Comparison of ENCODE assay signal across 5 worm cellular contexts in the genomic region with DNA sequence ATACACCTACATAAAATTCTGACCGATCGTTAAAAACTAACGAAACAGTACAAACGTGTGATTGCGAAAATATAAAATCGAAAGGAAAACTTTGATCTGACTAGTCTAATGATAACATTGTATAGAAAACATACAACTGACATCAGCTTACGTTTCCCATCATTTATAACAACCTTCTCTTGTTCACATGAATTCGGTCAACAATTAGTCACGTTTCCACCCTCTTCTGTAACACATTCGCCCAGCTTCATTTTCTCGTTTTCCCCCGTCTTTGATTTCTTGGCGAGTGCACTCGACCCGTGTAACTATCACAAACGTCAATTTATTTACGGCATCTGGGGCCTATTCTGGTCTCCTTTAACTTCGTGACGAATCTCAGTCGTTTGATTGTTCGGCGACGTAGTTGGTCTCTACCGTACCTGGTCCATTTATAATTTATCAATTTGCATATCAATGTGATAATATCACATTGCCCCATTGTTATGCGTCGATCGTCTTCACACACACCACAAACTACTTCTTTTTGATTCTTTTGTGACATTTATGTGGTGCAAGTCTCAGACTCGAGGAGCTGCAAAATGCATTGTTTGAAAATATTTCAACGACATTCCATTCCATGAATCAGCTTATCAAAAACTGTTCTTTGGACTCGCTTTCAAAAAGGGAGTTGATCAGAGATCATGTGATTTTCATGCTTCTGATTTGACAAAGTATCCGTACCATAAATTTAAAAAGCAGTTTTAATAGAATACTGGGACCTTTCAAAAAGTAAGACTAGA.
TF ChIP-seq lines count a peak whose summit lies in the region.

No protein-coding gene starts in this region.

TF ChIP-seq in whole organism, L1 larva, 84 proteins besides CTCF, POLR2A, EP300 and RAD21:
- TF ChIP-seq ztf-4 (tag; optimal IDR thresholded peaks at IDR 0.05; lab: Kevin White, UChicago) (peak; percentile 7), rnt-1 (tag; optimal IDR thresholded peaks at IDR 0.05; lab: Kevin White, UChicago) (peak; percentile 16), nhr-11 (tag; optimal IDR thresholded peaks at IDR 0.05; lab: Kevin White, UChicago) (no peak), ceh-8 (GFP tag; optimal IDR thresholded peaks at IDR 0.05; lab: Kevin White, UChicago) (no peak)

TF ChIP-seq in whole organism, L2 larva, 48 proteins besides CTCF, POLR2A, EP300 and RAD21:
- TF ChIP-seq unc-55 (GFP tag; optimal IDR thresholded peaks at IDR 0.05; lab: Kevin White, UChicago) (no peak), lin-13 (GFP tag; optimal IDR thresholded peaks at IDR 0.05; lab: Kevin White, UChicago) (no peak), sma-9 (GFP tag; optimal IDR thresholded peaks at IDR 0.05; lab: Kevin White, UChicago) (peak; percentile 26), sma-9 (tag; optimal IDR thresholded peaks at IDR 0.05; lab: Kevin White, UChicago) (no peak), crh-2 (tag; optimal IDR thresholded peaks at IDR 0.05; lab: Kevin White, UChicago) (peak; percentile 23)

TF ChIP-seq in whole organism, L3 larva, 47 proteins besides CTCF, POLR2A, EP300 and RAD21:
- no peak for TF ChIP-seq fos-1 (tag; optimal IDR thresholded peaks at IDR 0.05; lab: Kevin White, UChicago)
- no peak for TF ChIP-seq sea-2 (GFP tag; optimal IDR thresholded peaks at IDR 0.05; lab: Kevin White, UChicago)
- peak; percentile 46 for TF ChIP-seq elt-2 (tag; optimal IDR thresholded peaks at IDR 0.05; lab: Kevin White, UChicago)
- TF ChIP-seq nhr-25 (tag; optimal IDR thresholded peaks at IDR 0.05; lab: Kevin White, UChicago) = peak; percentile 39

TF ChIP-seq in whole organism, L4 larva, 104 proteins besides CTCF, POLR2A, EP300 and RAD21 (continues in another document):
- TF ChIP-seq ces-1 (GFP tag; optimal IDR thresholded peaks at IDR 0.05; lab: Kevin White, UChicago) (no peak), F10B5.3 (tag; optimal IDR thresholded peaks at IDR 0.05; lab: Kevin White, UChicago) (no peak), hif-1 (tag; optimal IDR thresholded peaks at IDR 0.05; lab: Kevin White, UChicago) (peak in 1 of 2 experiments; percentile 38), hlh-30 (tag; optimal IDR thresholded peaks at IDR 0.05; lab: Kevin White, UChicago; ENCODE audit: insufficient read depth) (peak; percentile 32), Y5F2A.4 (GFP tag; optimal IDR thresholded peaks at IDR 0.05; lab: Kevin White, UChicago) (no peak), nhr-48 (tag; optimal IDR thresholded peaks at IDR 0.05; lab: Kevin White, UChicago) (peak; percentile 52), nhr-42 (GFP tag; IDR thresholded peaks at IDR 0.05; lab: Robert Waterston, UW) (no peak), fos-1 (tag; optimal IDR thresholded peaks at IDR 0.05; lab: Kevin White, UChicago) (no peak), mxl-2 (GFP tag; conservative IDR thresholded peaks at IDR 0.05; lab: Robert Waterston, UW) (0 out of 2 replicates have a peak, but pooled peaks have one; percentile 53), unc-62 (GFP tag; optimal IDR thresholded peaks at IDR 0.05 in 1 of 2; lab: Kevin White, UChicago) (peak in 1 of 2 experiments; percentile 64), unc-62 (tag; optimal IDR thresholded peaks at IDR 0.05; lab: Kevin White, UChicago) (no peak), fkh-10 (GFP tag; optimal IDR thresholded peaks at IDR 0.05; lab: Kevin White, UChicago) (no peak), snpc-4 (tag; optimal IDR thresholded peaks at IDR 0.05; lab: Kevin White, UChicago) (no peak), dmd-9 (GFP tag; IDR thresholded peaks at IDR 0.05; lab: Robert Waterston, UW) (no peak), dve-1 (tag; optimal IDR thresholded peaks at IDR 0.05; lab: Kevin White, UChicago; ENCODE audit: insufficient read depth) (no peak), dmd-6 (GFP tag; IDR thresholded peaks at IDR 0.05; lab: Robert Waterston, UW) (peak; percentile 53), nhr-28 (tag; optimal IDR thresholded peaks at IDR 0.05; lab: Kevin White, UChicago) (peak; percentile 29), lin-39 (tag; optimal IDR thresholded peaks at IDR 0.05; lab: Kevin White, UChicago) (no peak), mes-2 (tag; optimal IDR thresholded peaks at IDR 0.05; lab: Kevin White, UChicago; ENCODE audit: poor library complexity, severe bottlenecking) (peak; percentile 35), aha-1 (tag; lab: Kevin White, UChicago) (peak; percentile 89), unc-39 (tag; optimal IDR thresholded peaks at IDR 0.05; lab: Kevin White, UChicago) (no peak), zfp-2 (tag; optimal IDR thresholded peaks at IDR 0.05; lab: Kevin White, UChicago) (no peak), tag-97 (GFP tag; IDR thresholded peaks at IDR 0.05; lab: Robert Waterston, UW) (no peak), lim-7 (GFP tag; IDR thresholded peaks at IDR 0.05; lab: Robert Waterston, UW) (no peak), mdl-1 (tag; optimal IDR thresholded peaks at IDR 0.05; lab: Kevin White, UChicago) (peak in 1 of 2 experiments; percentile 39), Y105C5A.15 (GFP tag; IDR thresholded peaks at IDR 0.05; lab: Robert Waterston, UW) (no peak), spr-1 (tag; optimal IDR thresholded peaks at IDR 0.05; lab: Kevin White, UChicago) (no peak), ceh-82 (tag; optimal IDR thresholded peaks at IDR 0.05; lab: Kevin White, UChicago) (no peak), ztf-11 (tag; optimal IDR thresholded peaks at IDR 0.05; lab: Kevin White, UChicago) (no peak), nhr-77 (tag; optimal IDR thresholded peaks at IDR 0.05; lab: Kevin White, UChicago) (no peak), ama-1 (optimal IDR thresholded peaks at IDR 0.05; lab: Kevin White, UChicago) (no peak), lin-29 (GFP tag; IDR thresholded peaks at IDR 0.05; lab: Robert Waterston, UW) (no peak), nhr-25 (tag; optimal IDR thresholded peaks at IDR 0.05; lab: Kevin White, UChicago; ENCODE audit: borderline replicate concordance, insufficient read depth) (no peak), daf-19 (GFP tag; conservative IDR thresholded peaks at IDR 0.05; lab: Robert Waterston, UW) (no peak), arid-1 (GFP tag; conservative IDR thresholded peaks at IDR 0.05; lab: Robert Waterston, UW) (no peak)

TF ChIP-seq in whole organism, young adult, 124 proteins besides CTCF, POLR2A, EP300 and RAD21:
- TF ChIP-seq nhr-80 (tag; optimal IDR thresholded peaks at IDR 0.05; lab: Kevin White, UChicago) (peak; percentile 54), unc-130 (GFP tag; optimal IDR thresholded peaks at IDR 0.05; lab: Kevin White, UChicago) (no peak)
